Fruit fly (Drosophila melanogaster): ENCODE results near the gene I-t.

The I-t gene

DNA sequence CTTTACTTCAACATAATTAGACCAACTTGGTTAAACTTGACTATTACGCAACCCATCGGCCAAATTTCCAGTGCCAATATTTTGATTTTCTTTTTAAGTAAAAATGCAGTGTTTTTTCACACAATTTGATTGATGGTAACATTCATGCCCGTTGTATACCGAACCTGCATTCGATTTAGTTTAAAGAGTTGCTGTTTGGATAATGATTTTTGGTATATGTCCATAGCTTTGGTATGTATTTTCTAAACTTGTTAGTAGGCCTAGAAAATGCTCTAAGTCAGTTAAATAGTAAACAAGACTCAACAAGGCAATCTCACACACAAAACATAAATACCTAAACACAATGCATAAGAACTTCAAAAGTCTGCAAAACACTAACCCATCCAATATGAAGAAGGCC, at the start of gene I-t:
TSS of gene I-t (plus strand) at position 301 of the 400 bp plus-strand sequence.
- TF ChIP-seq Eip74EF (GFP tag; optimal IDR thresholded peaks at IDR 0.05) (no peak), Asciz (GFP tag; optimal IDR thresholded peaks at IDR 0.05) (no peak), CG14050 (GFP tag; IDR thresholded peaks at IDR 0.05) (no peak), gro (GFP tag; optimal IDR thresholded peaks at IDR 0.05) (no peak), CG7928 (GFP tag; optimal IDR thresholded peaks at IDR 0.05) (no peak), CG12104 (GFP tag; optimal IDR thresholded peaks at IDR 0.05) (no peak), pzg (GFP tag; optimal IDR thresholded peaks at IDR 0.05) (no peak), h (optimal IDR thresholded peaks at IDR 0.05) (no peak), CG3726 (GFP tag; IDR thresholded peaks at IDR 0.05) (no peak), CG12391 (tag; optimal IDR thresholded peaks at IDR 0.05) (no peak), CG11093 (GFP tag; IDR thresholded peaks at IDR 0.05) (no peak)

DNA sequence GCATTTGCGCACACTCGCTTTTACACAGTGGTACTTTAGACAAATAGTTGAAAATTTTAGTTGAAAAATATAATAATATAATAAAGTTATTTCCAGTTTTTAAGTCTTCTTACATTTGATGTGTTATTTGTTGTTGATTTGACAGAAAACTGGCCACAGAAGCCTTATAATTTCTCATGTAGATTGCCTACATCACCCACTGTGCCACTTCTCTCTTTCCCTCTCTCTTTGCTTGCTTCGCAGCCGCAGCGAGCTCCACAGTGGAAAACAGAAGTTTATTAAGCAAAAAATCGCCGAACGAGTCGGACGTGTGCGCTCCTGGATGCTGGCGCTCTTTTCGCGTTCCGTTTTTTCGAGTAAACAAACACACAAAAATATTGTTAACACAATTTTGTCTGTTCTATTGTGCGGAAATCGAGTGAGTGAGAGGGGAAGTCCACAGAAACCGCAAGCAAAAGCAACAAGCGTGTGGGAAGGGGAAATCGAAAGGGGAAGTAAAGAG, 47.9 kb upstream of the I-t start, which contains the start of gene CG42327:
TSS of gene CG42327 (plus strand) at position 277 of the 502 bp plus-strand sequence.
- peak; percentile 66 for TF ChIP-seq Ravus (GFP tag; IDR thresholded peaks at IDR 0.05)
- peak; percentile 57 for TF ChIP-seq CTCF (GFP tag; optimal IDR thresholded peaks at IDR 0.05)
- TF ChIP-seq mirr (GFP tag; optimal IDR thresholded peaks at IDR 0.05), result peak; percentile 80
- peak; percentile 88 for TF ChIP-seq CG18619 (GFP tag; optimal IDR thresholded peaks at IDR 0.05)
- TF ChIP-seq dan (GFP tag; IDR thresholded peaks at IDR 0.05), result peak; percentile 73
- TF ChIP-seq CG10267 (tag; optimal IDR thresholded peaks at IDR 0.05), result peak; percentile 90
- TF ChIP-seq CG15514 (GFP tag; optimal IDR thresholded peaks at IDR 0.05), result peak; percentile 84
- TF ChIP-seq cg (GFP tag; optimal IDR thresholded peaks at IDR 0.05), result peak; percentile 52
- TF ChIP-seq ab (GFP tag; optimal IDR thresholded peaks at IDR 0.05), result no peak
- peak; percentile 27 for TF ChIP-seq CG7745 (tag; optimal IDR thresholded peaks at IDR 0.05)
- peak; percentile 82 for TF ChIP-seq CG2116 (GFP tag; optimal IDR thresholded peaks at IDR 0.05)
- peak; percentile 92 for TF ChIP-seq CG17568 (GFP tag; optimal IDR thresholded peaks at IDR 0.05)
- peak; percentile 80 for TF ChIP-seq CG9932 (GFP tag; IDR thresholded peaks at IDR 0.05)
- peak; percentile 94 for TF ChIP-seq sisA (GFP tag; IDR thresholded peaks at IDR 0.05)
- TF ChIP-seq exex (tag; optimal IDR thresholded peaks at IDR 0.05), result peak; percentile 33
- peak; percentile 90 for TF ChIP-seq Hsf (GFP tag; optimal IDR thresholded peaks at IDR 0.05)
- TF ChIP-seq CG17802 (tag; optimal IDR thresholded peaks at IDR 0.05), result peak; percentile 79
- TF ChIP-seq CG10147 (GFP tag; optimal IDR thresholded peaks at IDR 0.05), result peak; percentile 87
- TF ChIP-seq unpg (GFP tag; optimal IDR thresholded peaks at IDR 0.05), result peak; percentile 97
- TF ChIP-seq esg (GFP tag; conservative IDR thresholded peaks at IDR 0.05), result peak; percentile 94
- TF ChIP-seq kah (GFP tag; optimal IDR thresholded peaks at IDR 0.05), result peak; percentile 79
- TF ChIP-seq tin (GFP tag; optimal IDR thresholded peaks at IDR 0.05), result peak; percentile 94
- TF ChIP-seq dmrt99B (tag; optimal IDR thresholded peaks at IDR 0.05), result peak; percentile 96
- peak; percentile 81 for TF ChIP-seq Lhr (GFP tag; optimal IDR thresholded peaks at IDR 0.05)
- TF ChIP-seq ara (GFP tag; IDR thresholded peaks at IDR 0.05), result peak; percentile 97
- TF ChIP-seq eyg (GFP tag; optimal IDR thresholded peaks at IDR 0.05), result peak; percentile 56
- TF ChIP-seq CG11695 (GFP tag; IDR thresholded peaks at IDR 0.05), result peak; percentile 95
- peak; percentile 76; the same call in 1 of the 2 replicates for TF ChIP-seq CG10321 (GFP tag; IDR thresholded peaks at IDR 0.05)
- peak; percentile 99 for TF ChIP-seq sens (GFP tag)
- peak; percentile 94 for TF ChIP-seq CG32772 (GFP tag; IDR thresholded peaks at IDR 0.05)
- peak; percentile 50 for TF ChIP-seq Bgb (GFP tag; IDR thresholded peaks at IDR 0.05; ENCODE audit: partially characterized antibody)
- TF ChIP-seq nerfin-1 (tag; optimal IDR thresholded peaks at IDR 0.05), result peak; percentile 85
- peak; percentile 58; the same call in 1 of the 2 replicates for TF ChIP-seq Taf1 (GFP tag; IDR thresholded peaks at IDR 0.05)
- TF ChIP-seq CG10462 (GFP tag; optimal IDR thresholded peaks at IDR 0.05), result peak; percentile 93
- TF ChIP-seq Meics (GFP tag; optimal IDR thresholded peaks at IDR 0.05), result peak; percentile 90
- TF ChIP-seq ERR (GFP tag; optimal IDR thresholded peaks at IDR 0.05), result peak; percentile 63
- TF ChIP-seq CG10959 (GFP tag; IDR thresholded peaks at IDR 0.05), result peak; percentile 95
- peak; percentile 94 for TF ChIP-seq CG14441 (GFP tag; IDR thresholded peaks at IDR 0.05)
- TF ChIP-seq zfh2 (GFP tag; optimal IDR thresholded peaks at IDR 0.05), result peak; percentile 20
- TF ChIP-seq CG10654 (GFP tag; optimal IDR thresholded peaks at IDR 0.05), result peak; percentile 90
